Worm (Caenorhabditis elegans) whole organism, mixed stage, embryonic: Measurements from ENCODE around the gene myo-5.

Source experiments
- M03D4.4 ChIP-seq: sonication (generic microtip); optimal IDR thresholded peaks from 2 replicates; lab custom pipeline; 2017; ENCODE audit warnings: mild to moderate bottlenecking, missing genetic modification characterization, missing compliant biosample characterization
- blmp-1 ChIP-seq: fragments of 150-350 bp; optimal IDR thresholded peaks from 2 replicates; lab custom pipeline; 2014; ENCODE audit warnings: missing biosample characterization, missing genetic modification characterization
- ceh-39 ChIP-seq: fragments of 150-350 bp; optimal IDR thresholded peaks from 2 replicates; lab custom pipeline; 2014; ENCODE audit warnings: missing biosample characterization, missing genetic modification characterization
- ceh-83 ChIP-seq: fragments of 200-800 bp; sonication (Bioruptor generic); optimal IDR thresholded peaks from 2 replicates; lab custom pipeline; 2018; ENCODE audit warnings: mild to moderate bottlenecking, missing genetic modification characterization, missing compliant biosample characterization
- ces-1 ChIP-seq: fragments of 150-350 bp; optimal IDR thresholded peaks from 2 replicates; lab custom pipeline; 2014; ENCODE audit warnings: missing biosample characterization, missing genetic modification reagents, missing genetic modification characterization
- cnd-1 ChIP-seq: fragments of 200-800 bp; sonication (Bioruptor generic); optimal IDR thresholded peaks from 2 replicates; lab custom pipeline; 2018; ENCODE audit warnings: mild to moderate bottlenecking, missing genetic modification characterization, missing compliant biosample characterization
- drap-1 ChIP-seq: fragments of 200-800 bp; sonication (Bioruptor generic); optimal IDR thresholded peaks from 3 replicates; lab custom pipeline; 2018; ENCODE audit warnings: mild to moderate bottlenecking, missing genetic modification characterization, missing compliant biosample characterization
- hlh-1 ChIP-seq: fragments of 150-350 bp; optimal IDR thresholded peaks from 2 replicates; lab custom pipeline; 2014; ENCODE audit warnings: missing biosample characterization, missing genetic modification reagents, missing genetic modification characterization
- mls-2 ChIP-seq: sonication (generic microtip); optimal IDR thresholded peaks from 2 replicates; lab custom pipeline; 2016; ENCODE audit warnings: mild to moderate bottlenecking, missing genetic modification characterization, moderate library complexity, missing compliant biosample characterization
- nhr-237 ChIP-seq: fragments of 150-350 bp; optimal IDR thresholded peaks from 2 replicates; lab custom pipeline; 2014; ENCODE audit warnings: missing biosample characterization, missing genetic modification characterization
- nhr-76 ChIP-seq: sonication (generic microtip); optimal IDR thresholded peaks from 2 replicates; lab custom pipeline; 2017; ENCODE audit warnings: missing biosample characterization, missing genetic modification characterization
- sptf-1 ChIP-seq: sonication (generic microtip); optimal IDR thresholded peaks from 2 replicates; lab custom pipeline; 2017; ENCODE audit warnings: mild to moderate bottlenecking, missing genetic modification characterization, moderate library complexity, missing compliant biosample characterization
- unc-120 ChIP-seq: sonication (generic microtip); optimal IDR thresholded peaks from 2 replicates; lab custom pipeline; 2017; ENCODE audit warnings: missing genetic modification characterization, missing compliant biosample characterization; ENCODE audit not compliant: poor library complexity, severe bottlenecking
- zip-8 ChIP-seq: fragments of 150-350 bp; optimal IDR thresholded peaks from 2 replicates; lab custom pipeline; 2014; ENCODE audit warnings: missing biosample characterization, missing genetic modification characterization

The myo-5 gene

ce11 chrV:8163199-8163598 lies 54.4 kb downstream of the myo-5 start:
- TF ChIP-seq zip-8 (tag; lab: Kevin White, UChicago) (no peak), ces-1 (GFP tag; lab: Kevin White, UChicago) (no peak), unc-120 (tag; lab: Kevin White, UChicago) (no peak), hlh-1 (tag; lab: Kevin White, UChicago) (no peak), nhr-237 (tag; lab: Kevin White, UChicago) (no peak), ceh-39 (tag; lab: Kevin White, UChicago) (no peak), mls-2 (no peak), drap-1 (GFP tag; lab: Kevin White, UChicago) (no peak), blmp-1 (tag; lab: Kevin White, UChicago) (no peak), cnd-1 (tag; lab: Kevin White, UChicago) (no peak), M03D4.4 (tag; lab: Kevin White, UChicago) (no peak), nhr-76 (no peak), ceh-83 (GFP tag; lab: Kevin White, UChicago) (no peak), sptf-1 (tag; lab: Kevin White, UChicago) (no peak)
